Worm (Caenorhabditis elegans) whole organism, young adult: ENCODE results near the gene F28A10.4.

ENCODE experiments used
- D2030.7 ChIP-seq: fragments of 200-800 bp; sonication (Bioruptor generic); IDR thresholded peaks from 2 replicates; pipeline ENCODE4 v1.3.6; 2022; ENCODE audit warnings: missing genetic modification reagents, missing genetic modification characterization, missing compliant biosample characterization
- F22D6.2 ChIP-seq: sonication (generic microtip); optimal IDR thresholded peaks from 2 replicates; lab custom pipeline; 2016; ENCODE audit warnings: mild to moderate bottlenecking, missing genetic modification characterization, missing compliant biosample characterization
- F23B12.7 ChIP-seq: sonication (generic microtip); optimal IDR thresholded peaks from 2 replicates; lab custom pipeline; 2017; ENCODE audit warnings: missing genetic modification characterization, mild to moderate bottlenecking, missing compliant biosample characterization, antibody characterized with exemption, moderate library complexity; ENCODE audit not compliant: insufficient read depth
- F57C9.4 ChIP-seq: sonication (generic microtip); optimal IDR thresholded peaks from 2 replicates; lab custom pipeline; 2017; ENCODE audit warnings: mild to moderate bottlenecking, missing genetic modification characterization, missing compliant biosample characterization
- K11D2.4 ChIP-seq: fragments of 200-800 bp; sonication (Bioruptor generic); IDR thresholded peaks from 2 replicates; pipeline ENCODE4 v1.3.6; 2022; ENCODE audit warnings: missing genetic modification reagents, missing genetic modification characterization, missing compliant biosample characterization
- T07F8.4 ChIP-seq: sonication (generic microtip); optimal IDR thresholded peaks from 2 replicates; lab custom pipeline; 2016; ENCODE audit warnings: mild to moderate bottlenecking, missing genetic modification characterization, moderate library complexity, missing compliant biosample characterization
- aptf-2 ChIP-seq: fragments of 200-800 bp; sonication (Bioruptor generic); conservative IDR thresholded peaks from 2 replicates; pipeline ENCODE4 v1.3.6; 2022; ENCODE audit warnings: missing genetic modification reagents, missing genetic modification characterization, missing compliant biosample characterization
- aptf-3 ChIP-seq: fragments of 200-800 bp; sonication (Bioruptor generic); IDR thresholded peaks from 2 replicates; pipeline ENCODE4 v1.3.6; 2022; ENCODE audit warnings: missing genetic modification characterization, missing compliant biosample characterization
- attf-5 ChIP-seq: fragments of 200-800 bp; sonication (Bioruptor generic); optimal IDR thresholded peaks from 2 replicates; lab custom pipeline; 2018; ENCODE audit warnings: mild to moderate bottlenecking, missing genetic modification characterization, missing compliant biosample characterization
- ccch-3 ChIP-seq: fragments of 200-800 bp; sonication (Bioruptor generic); optimal IDR thresholded peaks from 2 replicates; lab custom pipeline; 2018; ENCODE audit warnings: mild to moderate bottlenecking, missing genetic modification characterization, missing compliant biosample characterization
- cebp-1 ChIP-seq, 2 experiments: fragments of 200-800 bp in 1 of 2; sonication (Bioruptor generic) in 1 of 2; sonication (generic microtip) in 1 of 2; IDR thresholded peaks in 1 of 2; optimal IDR thresholded peaks in 1 of 2; 2 replicates each; pipeline versions ENCODE4 v1.3.6 to Lab custom; 2017 to 2022; ENCODE audit warnings: missing compliant biosample characterization in 2 of 2, missing genetic modification characterization in 2 of 2, mild to moderate bottlenecking in 1 of 2, missing genetic modification reagents in 1 of 2, moderate library complexity in 1 of 2
- ceh-58 ChIP-seq: fragments of 200-800 bp; sonication (Bioruptor generic); IDR thresholded peaks from 2 replicates; pipeline ENCODE4 v1.3.6; 2022; ENCODE audit warnings: missing genetic modification characterization, missing compliant biosample characterization
- die-1 ChIP-seq: sonication (generic microtip); optimal IDR thresholded peaks from 2 replicates; lab custom pipeline; 2016; ENCODE audit warnings: missing genotype, mild to moderate bottlenecking, missing genetic modification characterization, missing compliant biosample characterization
- dox-1 ChIP-seq: fragments of 200-800 bp; sonication (Bioruptor generic); IDR thresholded peaks from 2 replicates; pipeline ENCODE4 v1.3.6; 2022; ENCODE audit warnings: missing genetic modification reagents, missing genetic modification characterization, missing compliant biosample characterization
- dpl-1 ChIP-seq: fragments of 150-350 bp; optimal IDR thresholded peaks from 2 replicates; lab custom pipeline; 2014; ENCODE audit warnings: missing biosample characterization, missing genetic modification reagents, missing genetic modification characterization
- egl-44 ChIP-seq: fragments of 200-800 bp; sonication (Bioruptor generic); IDR thresholded peaks from 2 replicates; pipeline ENCODE4 v1.3.6; 2022; ENCODE audit warnings: missing genetic modification reagents, missing genetic modification characterization, missing compliant biosample characterization
- egrh-3 ChIP-seq: fragments of 200-800 bp; sonication (Bioruptor generic); IDR thresholded peaks from 2 replicates; pipeline ENCODE4 v1.3.6; 2022; ENCODE audit warnings: missing genetic modification reagents, missing genetic modification characterization, missing compliant biosample characterization
- ekl-4 ChIP-seq: fragments of 200-800 bp; sonication (Bioruptor generic); IDR thresholded peaks from 2 replicates; pipeline ENCODE4 v1.3.6; 2022; ENCODE audit warnings: missing genetic modification reagents, missing genetic modification characterization, missing compliant biosample characterization
- ets-4 ChIP-seq: fragments of 200-800 bp; sonication (Bioruptor generic); optimal IDR thresholded peaks from 2 replicates; lab custom pipeline; 2018; ENCODE audit warnings: mild to moderate bottlenecking, missing genetic modification characterization, missing compliant biosample characterization
- hlh-12 ChIP-seq: sonication (generic microtip); optimal IDR thresholded peaks from 2 replicates; lab custom pipeline; 2016; ENCODE audit warnings: missing genetic modification characterization, missing compliant biosample characterization
- hmg-1.2 ChIP-seq: fragments of 200-800 bp; sonication (Bioruptor generic); IDR thresholded peaks from 2 replicates; pipeline ENCODE4 v1.3.6; 2022; ENCODE audit warnings: missing genetic modification reagents, missing genetic modification characterization, missing compliant biosample characterization
- lag-1 ChIP-seq: fragments of 200-800 bp; sonication (Bioruptor generic); IDR thresholded peaks from 2 replicates; pipeline ENCODE4 v1.3.6; 2022; ENCODE audit warnings: missing genetic modification reagents, missing genetic modification characterization, missing compliant biosample characterization
- lin-35 ChIP-seq, 3 experiments: fragments of 150-350 bp in 2 of 3; sonication (generic microtip) in 1 of 3; optimal IDR thresholded peaks; 2 replicates each; lab custom pipeline; 2014 to 2018; ENCODE audit warnings: missing biosample characterization in 3 of 3, missing genetic modification characterization in 3 of 3, missing genetic modification reagents in 3 of 3
- lin-40 ChIP-seq: sonication (generic microtip); optimal IDR thresholded peaks from 2 replicates; lab custom pipeline; 2016; ENCODE audit warnings: missing genetic modification characterization, mild to moderate bottlenecking, missing compliant biosample characterization, missing genotype, missing genetic modification reagents
- lsy-27 ChIP-seq: sonication (generic microtip); optimal IDR thresholded peaks from 2 replicates; lab custom pipeline; 2017; ENCODE audit warnings: missing genetic modification characterization, mild to moderate bottlenecking, missing compliant biosample characterization, antibody characterized with exemption, missing genotype, borderline replicate concordance; ENCODE audit not compliant: insufficient read depth
- madf-8 ChIP-seq: fragments of 200-800 bp; sonication (Bioruptor generic); conservative IDR thresholded peaks from 2 replicates; pipeline ENCODE4 v1.3.6; 2022; ENCODE audit warnings: missing genetic modification reagents, missing genetic modification characterization, missing compliant biosample characterization
- mcd-1 ChIP-seq: fragments of 200-800 bp; sonication (Bioruptor generic); IDR thresholded peaks from 2 replicates; pipeline ENCODE4 v1.3.6; 2022; ENCODE audit warnings: missing genetic modification reagents, missing genetic modification characterization, missing compliant biosample characterization
- mel-28 ChIP-seq: sonication (generic microtip); optimal IDR thresholded peaks from 2 replicates; lab custom pipeline; 2016; ENCODE audit warnings: borderline replicate concordance, mild to moderate bottlenecking, missing genetic modification characterization, missing compliant biosample characterization
- mxl-1 ChIP-seq: sonication (generic microtip); optimal IDR thresholded peaks from 2 replicates; lab custom pipeline; 2016; ENCODE audit warnings: missing genetic modification characterization, missing compliant biosample characterization
- nhr-120 ChIP-seq: fragments of 200-800 bp; sonication (Bioruptor generic); IDR thresholded peaks from 2 replicates; pipeline ENCODE4 v1.3.6; 2022; ENCODE audit warnings: missing genetic modification characterization, missing compliant biosample characterization
- nhr-80 ChIP-seq: sonication (generic microtip); optimal IDR thresholded peaks from 2 replicates; lab custom pipeline; 2016; ENCODE audit warnings: missing genetic modification characterization, missing compliant biosample characterization
- snpc-1.3 ChIP-seq: sonication (generic microtip); optimal IDR thresholded peaks from 2 replicates; lab custom pipeline; 2017; ENCODE audit warnings: missing genetic modification characterization, mild to moderate bottlenecking, missing compliant biosample characterization, antibody characterized with exemption, moderate library complexity, missing genotype, missing genetic modification reagents; ENCODE audit not compliant: insufficient read depth
- snpc-3.4 ChIP-seq: sonication (generic microtip); optimal IDR thresholded peaks from 2 replicates; lab custom pipeline; 2017; ENCODE audit warnings: missing genetic modification characterization, mild to moderate bottlenecking, missing compliant biosample characterization, antibody characterized with exemption, moderate library complexity, missing genotype, missing genetic modification reagents
- snpc-4 ChIP-seq, 5 experiments: fragments of 150-350 bp in 1 of 5; sonication (generic microtip) in 4 of 5; optimal IDR thresholded peaks; 2 replicates each; lab custom pipeline; 2014 to 2018; ENCODE audit warnings: missing genetic modification characterization in 5 of 5, missing biosample characterization in 3 of 5, antibody characterized with exemption in 2 of 5, mild to moderate bottlenecking in 2 of 5, missing compliant biosample characterization in 2 of 5, missing genotype in 2 of 5, moderate library complexity in 2 of 5, missing genetic modification reagents in 1 of 5
- tlf-1 ChIP-seq: fragments of 200-800 bp; sonication (Bioruptor generic); optimal IDR thresholded peaks from 2 replicates; lab custom pipeline; 2018; ENCODE audit warnings: mild to moderate bottlenecking, missing genetic modification characterization, missing compliant biosample characterization
- zim-3 ChIP-seq: sonication (generic microtip); optimal IDR thresholded peaks from 2 replicates; lab custom pipeline; 2017; ENCODE audit warnings: mild to moderate bottlenecking, missing genetic modification characterization, moderate library complexity, missing compliant biosample characterization
- ztf-18 ChIP-seq: sonication (generic microtip); optimal IDR thresholded peaks from 2 replicates; lab custom pipeline; 2016; ENCODE audit warnings: missing genotype, mild to moderate bottlenecking, missing genetic modification characterization, missing compliant biosample characterization
- ztf-26 ChIP-seq: sonication (generic microtip); optimal IDR thresholded peaks from 2 replicates; lab custom pipeline; 2017; ENCODE audit warnings: missing genetic modification characterization, missing compliant biosample characterization

F28A10.4 gene

ce11 chrII:866801-867200, 22.7 kb downstream of the F28A10.4 start, which contains the start of gene Y46B2A.3:
Gene Y46B2A.3 (minus strand): TSS chrII:866901.
- TF ChIP-seq hlh-12 (no peak), madf-8 (GFP tag; lab: Robert Waterston, UW) (no peak), snpc-3.4 (tag; lab: Kevin White, UChicago) (no peak), D2030.7 (GFP tag; lab: Robert Waterston, UW) (no peak), mel-28 (tag; lab: Kevin White, UChicago) (no peak), nhr-80 (tag; lab: Kevin White, UChicago) (no peak), lin-40 (no peak), egl-44 (GFP tag; lab: Robert Waterston, UW) (no peak), dox-1 (GFP tag; lab: Robert Waterston, UW) (no peak), lag-1 (no peak), zim-3 (no peak), ets-4 (GFP tag; lab: Kevin White, UChicago) (no peak), ceh-58 (GFP tag; lab: Robert Waterston, UW) (no peak), lsy-27 (tag; lab: Kevin White, UChicago) (no peak)

- TF ChIP-seq snpc-1.3 (tag; lab: Kevin White, UChicago): no peak
- no peak for TF ChIP-seq mxl-1 (tag; lab: Kevin White, UChicago)
- no peak for TF ChIP-seq nhr-120
- no peak for TF ChIP-seq snpc-4 (GFP tag; optimal IDR thresholded peaks at IDR 0.05; lab: Kevin White, UChicago)
- TF ChIP-seq snpc-4 (tag; optimal IDR thresholded peaks at IDR 0.05; lab: Kevin White, UChicago): no peak
- no peak for TF ChIP-seq ccch-3 (GFP tag; lab: Kevin White, UChicago)
- TF ChIP-seq T07F8.4 (tag; lab: Kevin White, UChicago): no peak
- no peak for TF ChIP-seq nhr-80 (tag; lab: Kevin White, UChicago)
Measured at ce11 chrII:868240-868864, 24.3 kb downstream of the F28A10.4 start, which contains the start of gene fbxc-51. Gene fbxc-51 (plus strand): TSS chrII:868814.

- TF ChIP-seq K11D2.4 (GFP tag; lab: Robert Waterston, UW) (no peak), ekl-4 (GFP tag; lab: Robert Waterston, UW) (no peak), F22D6.2 (tag; lab: Kevin White, UChicago) (no peak), tlf-1 (GFP tag; lab: Kevin White, UChicago) (no peak), ztf-26 (tag; lab: Kevin White, UChicago) (no peak)
Measured at ce11 chrII:869316-869715, 25.2 kb downstream of the F28A10.4 start.

ce11 chrII:872993-873787, 29.1 kb downstream of the F28A10.4 start, which contains the start of gene alg-2:
Gene alg-2 (plus strand): TSS chrII:873212.
- TF ChIP-seq aptf-3 (0 out of 2 replicates have a peak, but pooled peaks have one; percentile 10), hmg-1.2 (GFP tag; lab: Robert Waterston, UW) (peak; percentile 60), egl-44 (GFP tag; lab: Robert Waterston, UW) (no peak), dpl-1 (GFP tag; lab: Kevin White, UChicago) (peak; percentile 46), nhr-80 (tag; lab: Kevin White, UChicago) (peak; percentile 43), aptf-2 (peak; percentile 86), mcd-1 (GFP tag; lab: Robert Waterston, UW) (peak; percentile 56), ceh-58 (GFP tag; lab: Robert Waterston, UW) (no peak), F57C9.4 (tag; lab: Kevin White, UChicago) (no peak), attf-5 (peak; percentile 45), dox-1 (GFP tag; lab: Robert Waterston, UW) (peak; percentile 36; the same call in 1 of the 2 replicates), egrh-3 (GFP tag; lab: Robert Waterston, UW) (peak; percentile 79), zim-3 (no peak), F23B12.7 (tag; lab: Kevin White, UChicago) (peak; percentile 20), cebp-1 (GFP tag; IDR thresholded peaks at IDR 0.05; lab: Robert Waterston, UW) (peak; percentile 78), cebp-1 (tag; optimal IDR thresholded peaks at IDR 0.05; lab: Kevin White, UChicago) (peak; percentile 93), die-1 (tag; lab: Kevin White, UChicago) (peak; percentile 22), madf-8 (GFP tag; lab: Robert Waterston, UW) (peak; percentile 74), lin-35 (GFP tag; optimal IDR thresholded peaks at IDR 0.05; lab: Kevin White, UChicago) (peak in 1 of 3 experiments; percentile 29), D2030.7 (GFP tag; lab: Robert Waterston, UW) (peak; percentile 61), ztf-18 (peak; percentile 91)
